Worm (Caenorhabditis elegans) whole organism, L4 larva: ENCODE data around the gene srbc-68.

Experiments
- F37D6.2 ChIP-seq: sonication (generic microtip); optimal IDR thresholded peaks from 2 replicates; lab custom pipeline; 2016; ENCODE audit warnings: mild to moderate bottlenecking, missing genetic modification characterization, missing compliant biosample characterization
- F49E8.2 ChIP-seq: sonication (generic microtip); optimal IDR thresholded peaks from 2 replicates; lab custom pipeline; 2016; ENCODE audit warnings: missing compliant biosample characterization, mild to moderate bottlenecking, missing genetic modification characterization, borderline replicate concordance
- Y105C5A.15 ChIP-seq: fragments of 200-800 bp; sonication (Bioruptor generic); IDR thresholded peaks from 2 replicates; pipeline ENCODE4 v1.3.6; 2022; ENCODE audit warnings: missing genetic modification characterization, missing compliant biosample characterization
- aha-1 ChIP-seq: fragments of 150-350 bp; peaks from one replicate; lab custom pipeline; 2014; ENCODE audit warnings: missing biosample characterization, missing genetic modification characterization
- cey-2 ChIP-seq: sonication (generic microtip); optimal IDR thresholded peaks from 3 replicates; lab custom pipeline; 2017; ENCODE audit warnings: missing genetic modification characterization, mild to moderate bottlenecking, missing compliant biosample characterization, antibody characterized with exemption, borderline replicate concordance; ENCODE audit not compliant: insufficient read depth
- daf-12 ChIP-seq: fragments of 150-350 bp; optimal IDR thresholded peaks from 2 replicates; lab custom pipeline; 2014; ENCODE audit warnings: missing biosample characterization, missing genetic modification reagents, missing genetic modification characterization
- dmd-8 ChIP-seq: fragments of 200-800 bp; sonication (Bioruptor generic); IDR thresholded peaks from 2 replicates; pipeline ENCODE4 v1.3.6; 2022; ENCODE audit warnings: missing genetic modification characterization, missing compliant biosample characterization
- duxl-1 ChIP-seq: sonication (generic microtip); optimal IDR thresholded peaks from 2 replicates; lab custom pipeline; 2016; ENCODE audit warnings: mild to moderate bottlenecking, missing genetic modification characterization, moderate library complexity, missing compliant biosample characterization; ENCODE audit not compliant: poor library complexity
- egl-27 ChIP-seq: sonication (generic microtip); optimal IDR thresholded peaks from 3 replicates; lab custom pipeline; 2017; ENCODE audit warnings: missing biosample characterization, missing genetic modification reagents, missing genetic modification characterization
- fos-1 ChIP-seq: fragments of 150-350 bp; optimal IDR thresholded peaks from 2 replicates; lab custom pipeline; 2014; ENCODE audit warnings: missing biosample characterization, missing genetic modification characterization
- hlh-11 ChIP-seq: fragments of 200-800 bp; sonication (Bioruptor generic); optimal IDR thresholded peaks from 2 replicates; lab custom pipeline; 2018; ENCODE audit warnings: mild to moderate bottlenecking, missing genetic modification characterization, missing compliant biosample characterization
- hlh-30 ChIP-seq: sonication (generic microtip); optimal IDR thresholded peaks from 2 replicates; lab custom pipeline; 2017; ENCODE audit warnings: antibody characterized with exemption, mild to moderate bottlenecking, missing genetic modification characterization, missing compliant biosample characterization; ENCODE audit not compliant: insufficient read depth
- lim-7 ChIP-seq: fragments of 200-800 bp; sonication (Bioruptor generic); IDR thresholded peaks from 2 replicates; pipeline ENCODE4 v1.3.6; 2022; ENCODE audit warnings: missing genetic modification characterization, missing compliant biosample characterization
- lin-1 ChIP-seq: fragments of 200-800 bp; sonication (Bioruptor generic); IDR thresholded peaks from 2 replicates; pipeline ENCODE4 v1.3.6; 2022; ENCODE audit warnings: missing genetic modification reagents, missing genetic modification characterization, missing compliant biosample characterization
- lin-13 ChIP-seq: fragments of 150-350 bp; optimal IDR thresholded peaks from 2 replicates; lab custom pipeline; 2014; ENCODE audit warnings: missing biosample characterization, missing genetic modification reagents, missing genetic modification characterization
- lin-29 ChIP-seq: fragments of 200-800 bp; sonication (Bioruptor generic); IDR thresholded peaks from 2 replicates; pipeline ENCODE4 v1.3.6; 2022; ENCODE audit warnings: missing genetic modification reagents, missing genetic modification characterization, missing compliant biosample characterization
- lir-3 ChIP-seq: sonication (generic microtip); optimal IDR thresholded peaks from 2 replicates; lab custom pipeline; 2016; ENCODE audit warnings: mild to moderate bottlenecking, missing genetic modification characterization, missing compliant biosample characterization
- mdl-1 ChIP-seq, 2 experiments: fragments of 150-350 bp in 1 of 2; sonication (generic microtip) in 1 of 2; optimal IDR thresholded peaks; 2 replicates each; lab custom pipeline; 2014 to 2017; ENCODE audit warnings: missing biosample characterization in 2 of 2, missing genetic modification characterization in 2 of 2
- mep-1 ChIP-seq: fragments of 150-350 bp; sonication (generic microtip); optimal IDR thresholded peaks from 3 replicates; lab custom pipeline; 2014; ENCODE audit warnings: missing biosample characterization, missing genetic modification characterization
- nhr-10 ChIP-seq: fragments of 150-350 bp; optimal IDR thresholded peaks from 2 replicates; lab custom pipeline; 2014; ENCODE audit warnings: missing biosample characterization, missing genetic modification characterization
- nhr-237 ChIP-seq: sonication (generic microtip); optimal IDR thresholded peaks from 2 replicates; lab custom pipeline; 2017; ENCODE audit warnings: missing biosample characterization, missing genetic modification characterization
- nhr-6 ChIP-seq: fragments of 150-350 bp; optimal IDR thresholded peaks from 2 replicates; lab custom pipeline; 2014; ENCODE audit warnings: missing biosample characterization, missing genetic modification characterization
- nhr-77 ChIP-seq: fragments of 150-350 bp; optimal IDR thresholded peaks from 2 replicates; lab custom pipeline; 2014; ENCODE audit warnings: missing biosample characterization, missing genetic modification characterization
- pha-4 ChIP-seq, 2 experiments: fragments of 150-350 bp in 1 of 2; fragments of 200-800 bp in 1 of 2; sonication (Bioruptor generic) in 1 of 2; IDR thresholded peaks in 1 of 2; optimal IDR thresholded peaks in 1 of 2; 2 replicates each; pipeline versions ENCODE4 v1.3.6 to Lab custom; 2014 to 2022; ENCODE audit warnings: missing genetic modification characterization in 2 of 2, missing genetic modification reagents in 2 of 2, missing biosample characterization in 1 of 2, missing compliant biosample characterization in 1 of 2
- php-3 ChIP-seq: fragments of 200-800 bp; sonication (Bioruptor generic); IDR thresholded peaks from 2 replicates; pipeline ENCODE4 v1.3.6; 2022; ENCODE audit warnings: missing genetic modification reagents, missing genetic modification characterization, missing compliant biosample characterization
- pqm-1 ChIP-seq: sonication (generic microtip); optimal IDR thresholded peaks from 2 replicates; lab custom pipeline; 2017; ENCODE audit warnings: missing biosample characterization, missing genetic modification characterization
- rbr-2 ChIP-seq: sonication (generic microtip); optimal IDR thresholded peaks from 2 replicates; lab custom pipeline; 2016; ENCODE audit warnings: missing genotype, missing genetic modification characterization, missing compliant biosample characterization
- snpc-1.2 ChIP-seq: fragments of 200-800 bp; sonication (Bioruptor generic); IDR thresholded peaks from 2 replicates; pipeline ENCODE4 v1.3.6; 2022; ENCODE audit warnings: missing genetic modification reagents, missing genetic modification characterization, missing compliant biosample characterization
- tra-1 ChIP-seq: fragments of 200-800 bp; sonication (Bioruptor generic); IDR thresholded peaks from 2 replicates; pipeline ENCODE4 v1.3.6; 2022; ENCODE audit warnings: missing genetic modification reagents, missing genetic modification characterization, missing compliant biosample characterization
- unc-130 ChIP-seq: sonication (generic microtip); optimal IDR thresholded peaks from 2 replicates; lab custom pipeline; 2016; ENCODE audit warnings: missing genetic modification reagents, missing genetic modification characterization, missing compliant biosample characterization
- vab-7 ChIP-seq: fragments of 200-800 bp; sonication (Bioruptor generic); IDR thresholded peaks from 2 replicates; pipeline ENCODE4 v1.3.6; 2022; ENCODE audit warnings: missing genetic modification reagents, missing genetic modification characterization, missing compliant biosample characterization
- zfp-3 ChIP-seq: fragments of 200-800 bp; sonication (Bioruptor generic); conservative IDR thresholded peaks from 2 replicates; pipeline ENCODE4 v1.3.6; 2022; ENCODE audit warnings: missing genetic modification reagents, missing genetic modification characterization, missing compliant biosample characterization
- zip-11 ChIP-seq: fragments of 200-800 bp; sonication (Bioruptor generic); IDR thresholded peaks from 2 replicates; pipeline ENCODE4 v1.3.6; 2022; ENCODE audit warnings: missing genetic modification characterization, missing compliant biosample characterization

The srbc-68 gene

DNA sequence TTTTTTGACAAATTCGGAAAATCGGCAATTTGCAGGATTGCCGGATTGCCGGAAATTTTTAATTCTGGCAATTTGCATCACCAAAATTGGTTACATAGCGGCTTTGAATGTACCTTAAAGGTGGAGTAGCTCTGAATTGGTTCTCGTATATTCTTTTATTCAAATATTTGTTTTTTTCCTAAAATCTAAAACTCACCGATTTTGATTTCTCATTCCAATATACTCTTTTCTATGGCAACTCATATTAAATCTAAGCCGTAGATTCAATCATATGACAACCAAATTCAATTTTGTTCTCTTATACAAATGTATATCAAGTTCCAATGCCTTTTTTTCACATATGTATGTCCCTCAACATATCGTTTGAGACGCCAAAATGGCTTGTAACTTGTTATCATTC is 3.1 kb upstream of the srbc-68 start, which contains the start of gene sri-21:
sri-21 (plus strand) TSS at position 301 of the 400 bp plus-strand sequence.
- no peak for TF ChIP-seq duxl-1 (tag; lab: Kevin White, UChicago)
- no peak for TF ChIP-seq daf-12
- no peak for TF ChIP-seq hlh-11
- TF ChIP-seq mdl-1 (tag; optimal IDR thresholded peaks at IDR 0.05; lab: Kevin White, UChicago) = no peak
- TF ChIP-seq lir-3 (tag; lab: Kevin White, UChicago) = no peak
- TF ChIP-seq nhr-77 (tag; lab: Kevin White, UChicago) = no peak
- TF ChIP-seq lin-29 = no peak
- no peak for TF ChIP-seq lim-7 (GFP tag; lab: Robert Waterston, UW)
- no peak for TF ChIP-seq pha-4 (GFP tag; IDR thresholded peaks at IDR 0.05; lab: Robert Waterston, UW)
- no peak for TF ChIP-seq pha-4 (tag; optimal IDR thresholded peaks at IDR 0.05; lab: Kevin White, UChicago)
- no peak for TF ChIP-seq php-3 (GFP tag; lab: Robert Waterston, UW)
- TF ChIP-seq vab-7 (GFP tag; lab: Robert Waterston, UW) = no peak
- no peak for TF ChIP-seq zfp-3 (GFP tag; lab: Robert Waterston, UW)
- no peak for TF ChIP-seq F49E8.2

DNA sequence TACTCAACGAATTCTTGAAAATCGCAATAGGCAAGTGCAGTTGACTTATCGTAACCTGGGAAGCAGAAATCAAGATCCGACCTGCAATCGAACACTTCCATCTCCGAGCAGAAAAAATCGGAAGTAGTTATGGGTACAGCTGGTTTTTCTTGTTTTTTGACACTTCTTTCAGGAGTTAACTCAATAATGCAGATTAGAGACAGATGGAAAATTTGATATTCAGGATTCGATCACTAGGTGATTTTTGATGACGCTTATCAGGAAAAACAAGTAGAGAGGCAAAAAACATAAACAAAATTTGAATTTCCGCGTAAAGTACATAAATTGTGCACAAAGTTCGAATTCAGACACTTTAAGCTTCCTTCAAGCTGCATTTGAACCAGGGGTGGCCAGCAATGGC is 2.4 kb upstream of the srbc-68 start, which contains the start of gene srw-130:
srw-130 (minus strand) TSS at position 101 of the 400 bp plus-strand sequence.
- TF ChIP-seq lin-13 (GFP tag; lab: Kevin White, UChicago) = no peak
- no peak for TF ChIP-seq egl-27 (tag; lab: Kevin White, UChicago)
- TF ChIP-seq Y105C5A.15 (GFP tag; lab: Robert Waterston, UW) = no peak
- TF ChIP-seq hlh-30 = no peak
- no peak for TF ChIP-seq nhr-237 (tag; lab: Kevin White, UChicago)

DNA sequence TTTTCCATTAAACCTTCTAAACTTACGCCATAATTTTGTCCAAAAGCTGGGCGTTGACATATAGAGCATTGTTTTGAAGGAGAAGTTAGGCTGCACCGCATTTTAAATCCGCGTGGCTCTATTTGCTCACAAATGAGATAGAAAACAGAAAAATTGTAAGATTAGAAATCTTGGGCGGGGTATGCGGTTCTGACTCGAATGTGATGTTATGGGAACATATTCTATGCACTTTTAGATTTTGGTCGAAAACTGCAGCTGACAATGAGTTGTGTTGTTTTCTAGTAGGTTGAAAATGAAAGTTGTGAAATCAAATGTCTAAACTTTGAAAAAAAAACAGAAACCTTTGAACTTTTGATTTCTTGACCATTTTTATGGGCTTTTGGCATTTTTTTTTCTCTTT is 3.1 kb downstream of the srbc-68 start, which contains the start of gene nhr-222:
nhr-222 (minus strand) TSS at position 101 of the 400 bp plus-strand sequence.
- TF ChIP-seq zip-11 (GFP tag; lab: Robert Waterston, UW) = no peak
- TF ChIP-seq, all 104 proteins: peak for 0

DNA sequence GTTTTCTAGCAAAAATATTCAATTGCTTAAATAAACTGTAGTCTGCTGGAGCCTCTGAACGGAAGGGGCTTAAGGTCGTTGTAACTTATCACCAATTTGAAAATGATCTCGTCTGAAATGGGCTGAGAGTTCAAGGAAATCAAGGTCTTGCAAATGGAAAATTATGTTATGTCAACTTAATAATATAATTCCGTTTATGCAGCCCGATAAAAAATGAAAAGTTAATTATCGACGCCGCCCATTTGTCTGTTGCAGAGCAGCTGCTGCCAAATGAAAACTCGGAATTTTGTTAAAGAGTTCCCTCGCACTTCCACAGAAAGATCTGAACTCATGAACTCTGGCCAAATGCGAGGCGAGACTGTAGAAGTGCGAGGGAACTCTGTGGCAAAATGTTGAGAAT is 5.3 kb downstream of the srbc-68 start, which contains the start of gene srbc-67:
srbc-67 (minus strand) TSS at position 101 of the 400 bp plus-strand sequence.
- TF ChIP-seq mep-1 (tag; lab: Kevin White, UChicago) (no peak), nhr-10 (tag; lab: Kevin White, UChicago) (no peak), pqm-1 (tag; lab: Kevin White, UChicago) (no peak), unc-130 (no peak), nhr-6 (tag; lab: Kevin White, UChicago) (no peak), aha-1 (tag; lab: Kevin White, UChicago) (peak; percentile 29)

DNA sequence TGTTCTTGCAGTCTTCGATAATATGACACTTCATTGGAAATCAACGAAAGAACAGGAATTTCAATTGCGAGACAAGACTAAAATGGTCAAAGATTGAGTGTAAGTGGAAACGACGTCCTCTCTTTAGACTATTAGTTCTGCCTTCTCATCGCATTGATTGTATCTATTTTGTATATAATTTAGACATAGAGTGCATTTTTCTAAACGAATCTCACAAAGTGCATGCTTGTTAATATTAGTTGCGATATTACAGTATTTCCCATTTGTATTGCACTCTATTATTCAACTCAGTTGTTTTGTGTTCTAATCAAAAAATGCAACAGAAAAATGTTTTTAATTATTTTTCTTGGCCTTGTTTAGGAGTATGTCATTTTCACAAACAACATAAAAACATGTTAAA is 8.1 kb downstream of the srbc-68 start, which contains the start of gene nhr-93:
nhr-93 (minus strand) TSS at position 101 of the 400 bp plus-strand sequence.
- TF ChIP-seq lin-1 (no peak), rbr-2 (tag; lab: Kevin White, UChicago) (no peak), cey-2 (no peak), zfp-3 (GFP tag; lab: Robert Waterston, UW) (no peak), dmd-8 (GFP tag; lab: Robert Waterston, UW) (no peak), F37D6.2 (tag; lab: Kevin White, UChicago) (no peak), snpc-1.2 (GFP tag; lab: Robert Waterston, UW) (no peak), fos-1 (tag; lab: Kevin White, UChicago) (no peak), tra-1 (GFP tag; lab: Robert Waterston, UW) (no peak)
